Fruit fly (Drosophila melanogaster) whole organism, embryonic: ENCODE results near the gene CG32712.

Source experiments
- Blimp-1 ChIP-seq: fragments of 200-800 bp; sonication (Bioruptor generic); optimal IDR thresholded peaks from 3 replicates; lab custom pipeline; 2018; ENCODE audit warnings: missing biosample characterization, missing genetic modification characterization, mild to moderate bottlenecking, moderate library complexity, missing genetic modification reagents
- CG10654 ChIP-seq: fragments of 200-800 bp; sonication (Bioruptor generic); optimal IDR thresholded peaks from 2 replicates; lab custom pipeline; 2016; ENCODE audit warnings: missing biosample characterization, missing genetic modification characterization
- CG11456 ChIP-seq: fragments of 200-800 bp; sonication (Bioruptor generic); IDR thresholded peaks from 3 replicates; pipeline ENCODE4 v1.3.6; 2022; ENCODE audit warnings: missing biosample characterization, missing genetic modification characterization
- CG11560 ChIP-seq: fragments of 200-800 bp; sonication (Bioruptor generic); IDR thresholded peaks from 3 replicates; pipeline ENCODE4 v1.3.6; 2022; ENCODE audit warnings: missing biosample characterization, missing genetic modification characterization
- CG11695 ChIP-seq: fragments of 200-800 bp; sonication (Bioruptor generic); IDR thresholded peaks from 3 replicates; pipeline ENCODE4 v1.3.6; 2022; ENCODE audit warnings: missing biosample characterization, missing genetic modification characterization
- CG12155 ChIP-seq: fragments of 200-800 bp; sonication (Bioruptor generic); optimal IDR thresholded peaks from 3 replicates; lab custom pipeline; 2016; ENCODE audit warnings: missing biosample characterization, missing genetic modification characterization
- CG12219 ChIP-seq: fragments of 200-800 bp; sonication (Bioruptor generic); optimal IDR thresholded peaks from 3 replicates; lab custom pipeline; 2018; ENCODE audit warnings: missing biosample characterization, mild to moderate bottlenecking, missing genetic modification characterization
- CG13296 ChIP-seq: fragments of 200-800 bp; sonication (Bioruptor generic); optimal IDR thresholded peaks from 3 replicates; lab custom pipeline; 2018; ENCODE audit warnings: missing biosample characterization, mild to moderate bottlenecking, missing genetic modification characterization
- CG15479 ChIP-seq: fragments of 200-800 bp; sonication (Bioruptor generic); optimal IDR thresholded peaks from 3 replicates; lab custom pipeline; 2019; ENCODE audit warnings: missing biosample characterization, mild to moderate bottlenecking, missing genetic modification characterization, moderate library complexity
- CG2116 ChIP-seq: fragments of 200-800 bp; sonication (Bioruptor generic); optimal IDR thresholded peaks from 3 replicates; lab custom pipeline; 2018; ENCODE audit warnings: missing biosample characterization, mild to moderate bottlenecking, missing genetic modification characterization
- CG2678 ChIP-seq: fragments of 200-800 bp; sonication (Bioruptor generic); optimal IDR thresholded peaks from 3 replicates; lab custom pipeline; 2019; ENCODE audit warnings: missing biosample characterization, mild to moderate bottlenecking, missing genetic modification characterization, moderate library complexity
- CG31365 ChIP-seq: fragments of 200-800 bp; sonication (Bioruptor generic); optimal IDR thresholded peaks from 2 replicates; lab custom pipeline; 2018; ENCODE audit warnings: missing biosample characterization, mild to moderate bottlenecking, missing genetic modification characterization
- CG3163 ChIP-seq: fragments of 200-800 bp; sonication (Bioruptor generic); optimal IDR thresholded peaks from 3 replicates; lab custom pipeline; 2016; ENCODE audit warnings: missing biosample characterization, missing genetic modification characterization
- CG33213 ChIP-seq: fragments of 200-800 bp; sonication (Bioruptor generic); optimal IDR thresholded peaks from 3 replicates; lab custom pipeline; 2016; ENCODE audit warnings: missing biosample characterization, missing genetic modification characterization
- CG3838 ChIP-seq: fragments of 200-800 bp; sonication (Bioruptor generic); optimal IDR thresholded peaks from 3 replicates; lab custom pipeline; 2016; ENCODE audit warnings: missing biosample characterization, missing genetic modification characterization
- CG4424 ChIP-seq: fragments of 200-800 bp; sonication (Bioruptor generic); optimal IDR thresholded peaks from 3 replicates; lab custom pipeline; 2016; ENCODE audit warnings: missing biosample characterization, missing genetic modification characterization
- CG5245 ChIP-seq: fragments of 200-800 bp; sonication (Bioruptor generic); optimal IDR thresholded peaks from 3 replicates; lab custom pipeline; 2016; ENCODE audit warnings: missing biosample characterization, missing genetic modification characterization
- CG5953 ChIP-seq: fragments of 200-800 bp; sonication (Bioruptor generic); IDR thresholded peaks from 2 replicates; pipeline ENCODE4 v1.3.6; 2022; ENCODE audit warnings: missing biosample characterization, missing genetic modification characterization
- CG7372 ChIP-seq: fragments of 200-800 bp; sonication (Bioruptor generic); IDR thresholded peaks from 2 replicates; pipeline ENCODE4 v1.3.6; 2022; ENCODE audit warnings: missing biosample characterization, missing genetic modification characterization
- CG7556 ChIP-seq: fragments of 200-800 bp; sonication (Bioruptor generic); optimal IDR thresholded peaks from 2 replicates; lab custom pipeline; 2017; ENCODE audit warnings: missing biosample characterization, mild to moderate bottlenecking, missing genetic modification characterization
- CG7786 ChIP-seq: fragments of 200-800 bp; sonication (Bioruptor generic); optimal IDR thresholded peaks from 2 replicates; lab custom pipeline; 2016; ENCODE audit warnings: missing biosample characterization, missing genetic modification characterization
- CG9609 ChIP-seq: fragments of 200-800 bp; sonication (Bioruptor generic); optimal IDR thresholded peaks from 3 replicates; lab custom pipeline; 2016; ENCODE audit warnings: missing biosample characterization, missing genetic modification characterization
- CG9797 ChIP-seq: fragments of 200-800 bp; sonication (Bioruptor generic); optimal IDR thresholded peaks from 3 replicates; lab custom pipeline; 2018; ENCODE audit warnings: missing biosample characterization, mild to moderate bottlenecking, missing genetic modification characterization
- Drgx ChIP-seq: fragments of 200-800 bp; sonication (Bioruptor generic); IDR thresholded peaks from 2 replicates; pipeline ENCODE4 v1.3.6; 2022; ENCODE audit warnings: missing biosample characterization, missing genetic modification characterization
- GATAe ChIP-seq: fragments of 200-800 bp; sonication (Bioruptor generic); conservative IDR thresholded peaks from 2 replicates; pipeline ENCODE4 v1.3.6; 2022; ENCODE audit warnings: missing biosample characterization, missing genetic modification characterization
- HHEX ChIP-seq: fragments of 200-800 bp; sonication (Bioruptor generic); optimal IDR thresholded peaks from 3 replicates; lab custom pipeline; 2017; ENCODE audit warnings: missing biosample characterization, mild to moderate bottlenecking, missing genetic modification characterization, missing genetic modification reagents
- HLH54F ChIP-seq: fragments of 200-800 bp; sonication (Bioruptor generic); optimal IDR thresholded peaks from 3 replicates; lab custom pipeline; 2016; ENCODE audit warnings: missing biosample characterization, missing genetic modification characterization
- HmgZ ChIP-seq: fragments of 200-800 bp; sonication (Bioruptor generic); optimal IDR thresholded peaks from 2 replicates; lab custom pipeline; 2018; ENCODE audit warnings: missing biosample characterization, mild to moderate bottlenecking, missing genetic modification characterization
- Hr51 ChIP-seq, 2 experiments: fragments of 200-800 bp; sonication (Bioruptor generic); optimal IDR thresholded peaks; 2 replicates in 1 of 2; 3 replicates in 1 of 2; lab custom pipeline; 2016 to 2018; ENCODE audit warnings: missing biosample characterization in 2 of 2, missing genetic modification characterization in 2 of 2, mild to moderate bottlenecking in 1 of 2, moderate library complexity in 1 of 2
- Lim3 ChIP-seq: fragments of 200-800 bp; sonication (Bioruptor generic); IDR thresholded peaks from 2 replicates; pipeline ENCODE4 v1.3.6; 2022; ENCODE audit warnings: missing biosample characterization, missing genetic modification characterization
- MBD-R2 ChIP-seq: fragments of 200-800 bp; sonication (Bioruptor generic); IDR thresholded peaks from 2 replicates; pipeline ENCODE4 v1.3.6; 2022; ENCODE audit warnings: missing biosample characterization, missing genetic modification characterization
- Ptx1 ChIP-seq: fragments of 200-800 bp; sonication (Bioruptor generic); IDR thresholded peaks from 2 replicates; pipeline ENCODE4 v1.3.6; 2022; ENCODE audit warnings: missing biosample characterization, missing genetic modification characterization
- Stat92E ChIP-seq, 3 experiments: fragments of >200 bp in 2 of 3; fragments of 200-800 bp in 1 of 3; sonication (Bioruptor generic) in 1 of 3; optimal IDR thresholded peaks; 2 replicates each; lab custom pipeline; 2017 to 2019; ENCODE audit warnings: missing biosample characterization in 3 of 3, missing genetic modification characterization in 3 of 3, mild to moderate bottlenecking in 1 of 3, moderate library complexity in 1 of 3
- al ChIP-seq: fragments of 200-800 bp; sonication (Bioruptor generic); IDR thresholded peaks from 2 replicates; pipeline ENCODE4 v1.3.6; 2022; ENCODE audit warnings: missing biosample characterization, missing genetic modification characterization
- cad ChIP-seq: fragments of >200 bp; optimal IDR thresholded peaks from 2 replicates; lab custom pipeline; 2017; ENCODE audit warnings: missing biosample characterization, missing genetic modification characterization
- ewg ChIP-seq: fragments of 200-800 bp; sonication (Bioruptor generic); optimal IDR thresholded peaks from 3 replicates; lab custom pipeline; 2017; ENCODE audit warnings: mild to moderate bottlenecking, missing biosample characterization, missing genetic modification reagents, missing genetic modification characterization
- fd3F ChIP-seq: fragments of 200-800 bp; sonication (Bioruptor generic); optimal IDR thresholded peaks from 2 replicates; lab custom pipeline; 2018; ENCODE audit warnings: missing biosample characterization, mild to moderate bottlenecking, missing genetic modification characterization, moderate library complexity
- gro ChIP-seq: fragments of 200-800 bp; sonication (Bioruptor generic); optimal IDR thresholded peaks from 2 replicates; lab custom pipeline; 2016; ENCODE audit warnings: missing biosample characterization, missing genetic modification characterization
- her ChIP-seq: fragments of 200-800 bp; sonication (Bioruptor generic); optimal IDR thresholded peaks from 2 replicates; lab custom pipeline; 2016; ENCODE audit warnings: missing biosample characterization, missing genetic modification characterization
- kah ChIP-seq: fragments of 200-800 bp; sonication (Bioruptor generic); optimal IDR thresholded peaks from 2 replicates; lab custom pipeline; 2018; ENCODE audit warnings: missing biosample characterization, mild to moderate bottlenecking, missing genetic modification characterization
- lbe ChIP-seq: fragments of 200-800 bp; sonication (Bioruptor generic); optimal IDR thresholded peaks from 2 replicates; lab custom pipeline; 2016; ENCODE audit warnings: missing biosample characterization, mild to moderate bottlenecking, missing genetic modification characterization
- lilli ChIP-seq: fragments of 200-800 bp; sonication (Bioruptor generic); optimal IDR thresholded peaks from 3 replicates; lab custom pipeline; 2016; ENCODE audit warnings: missing biosample characterization, missing genetic modification characterization
- maf-S ChIP-seq: fragments of 200-800 bp; sonication (Bioruptor generic); optimal IDR thresholded peaks from 2 replicates; lab custom pipeline; 2016; ENCODE audit warnings: missing biosample characterization, missing genetic modification characterization
- peb ChIP-seq: fragments of 200-800 bp; sonication (Bioruptor generic); IDR thresholded peaks from 2 replicates; pipeline ENCODE4 v1.3.6; 2022; ENCODE audit warnings: missing biosample characterization, missing genetic modification characterization
- pros ChIP-seq: fragments of 200-800 bp; sonication (Bioruptor generic); optimal IDR thresholded peaks from 3 replicates; lab custom pipeline; 2019; ENCODE audit warnings: missing biosample characterization, mild to moderate bottlenecking, missing genetic modification characterization, moderate library complexity
- shn ChIP-seq: fragments of 200-800 bp; sonication (Bioruptor generic); optimal IDR thresholded peaks from 3 replicates; lab custom pipeline; 2016; ENCODE audit warnings: missing biosample characterization, missing genetic modification characterization
- sug ChIP-seq: fragments of 200-800 bp; optimal IDR thresholded peaks from 2 replicates; lab custom pipeline; 2019; ENCODE audit warnings: missing biosample characterization, mild to moderate bottlenecking, missing genetic modification characterization, moderate library complexity
- toy ChIP-seq: fragments of 200-800 bp; sonication (Bioruptor generic); IDR thresholded peaks from 2 replicates; pipeline ENCODE4 v1.3.6; 2022; ENCODE audit warnings: missing biosample characterization, missing genetic modification characterization
- trh ChIP-seq: fragments of 200-800 bp; sonication (Bioruptor generic); optimal IDR thresholded peaks from 2 replicates; lab custom pipeline; 2016; ENCODE audit warnings: missing biosample characterization, missing genetic modification characterization
- tup ChIP-seq: fragments of 200-800 bp; sonication (Bioruptor generic); optimal IDR thresholded peaks from 2 replicates; lab custom pipeline; 2016; ENCODE audit warnings: missing biosample characterization, mild to moderate bottlenecking, missing genetic modification characterization, moderate library complexity
- unc-4 ChIP-seq: fragments of 200-800 bp; sonication (Bioruptor generic); IDR thresholded peaks from 2 replicates; pipeline ENCODE4 v1.3.6; 2022; ENCODE audit warnings: missing biosample characterization, missing genetic modification characterization; ENCODE audit not compliant: partially characterized antibody
- wdn ChIP-seq: fragments of 200-800 bp; sonication (Bioruptor generic); IDR thresholded peaks from 2 replicates; pipeline ENCODE4 v1.3.6; 2022; ENCODE audit warnings: missing biosample characterization, missing genetic modification characterization

The CG32712 gene

DNA sequence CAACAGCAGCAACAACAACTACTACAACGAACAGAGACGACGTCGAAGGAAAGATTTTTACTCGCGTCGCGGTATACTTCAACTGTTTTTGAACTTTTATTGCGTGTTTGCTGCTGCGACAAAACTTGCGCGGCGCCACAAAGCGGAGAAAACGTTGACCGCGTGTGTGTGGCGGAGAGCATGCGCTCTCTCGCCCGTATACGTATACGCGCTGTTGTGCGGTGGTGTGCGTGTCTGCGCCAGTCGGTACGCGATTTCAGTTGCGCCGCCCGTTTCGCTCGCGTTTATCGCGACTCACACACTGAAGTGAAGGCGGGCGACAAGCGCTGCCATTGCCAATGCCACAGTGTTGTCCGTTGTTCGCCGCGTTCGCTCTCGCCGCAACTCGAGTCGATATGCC, 23.8 kb downstream of the CG32712 start (continued):
- TF ChIP-seq CG12219 (peak; percentile 73), CG10654 (no peak), kah (GFP tag; lab: Kevin White, UChicago) (peak; percentile 55), CG3163 (no peak), fd3F (no peak), CG3838 (GFP tag; lab: Kevin White, UChicago) (no peak), MBD-R2 (peak; percentile 57), Lim3 (no peak), CG7786 (no peak), CG12155 (GFP tag; lab: Kevin White, UChicago) (no peak), sug (peak; percentile 76), trh (GFP tag; lab: Kevin White, UChicago) (no peak), CG15479 (GFP tag; lab: Kevin White, UChicago) (peak; percentile 99), pros (GFP tag; lab: Kevin White, UChicago) (peak; percentile 61), CG2678 (peak; percentile 51), shn (no peak), Hr51 (GFP tag; optimal IDR thresholded peaks at IDR 0.05; lab: Kevin White, UChicago) (peak in 1 of 2 experiments; percentile 33), CG11456 (GFP tag; lab: Robert Waterston, UW) (no peak; the same call in 2 of the 3 replicates), GATAe (no peak; the same call in 1 of the 2 replicates), ewg (GFP tag; lab: Kevin White, UChicago) (peak; percentile 78), her (GFP tag; lab: Kevin White, UChicago) (peak; percentile 17), toy (GFP tag; lab: Robert Waterston, UW) (peak; percentile 92), HmgZ (tag; lab: Kevin White, UChicago) (peak; percentile 75), CG5245 (GFP tag; lab: Kevin White, UChicago) (no peak), CG4424 (GFP tag; lab: Kevin White, UChicago) (no peak), Drgx (GFP tag; lab: Robert Waterston, UW) (peak; percentile 97), CG11560 (tag; lab: Robert Waterston, UW) (no peak), CG7556 (no peak), CG11695 (GFP tag; lab: Robert Waterston, UW) (peak; percentile 65; the same call in 2 of the 3 replicates), gro (GFP tag; lab: Kevin White, UChicago) (peak; percentile 56), lilli (GFP tag; lab: Kevin White, UChicago) (peak; percentile 4), peb (GFP tag; lab: Robert Waterston, UW) (peak; percentile 58), tup (no peak), CG7372 (GFP tag; lab: Robert Waterston, UW) (peak; percentile 70; the same call in 1 of the 2 replicates), CG9609 (GFP tag; lab: Kevin White, UChicago) (no peak), unc-4 (GFP tag; lab: Robert Waterston, UW) (no peak), wdn (peak; percentile 84), cad (no peak), HLH54F (GFP tag; lab: Kevin White, UChicago) (no peak), CG5953 (GFP tag; lab: Robert Waterston, UW) (no peak; the same call in 1 of the 2 replicates), HHEX (no peak), Ptx1 (GFP tag; lab: Robert Waterston, UW) (no peak), CG9797 (GFP tag; lab: Kevin White, UChicago) (no peak), CG2116 (GFP tag; lab: Kevin White, UChicago) (peak; percentile 9), maf-S (GFP tag; lab: Kevin White, UChicago) (no peak), lbe (GFP tag; lab: Kevin White, UChicago) (peak; percentile 78), CG31365 (tag; lab: Kevin White, UChicago) (peak; percentile 61), Stat92E (GFP tag; optimal IDR thresholded peaks at IDR 0.05; lab: Kevin White, UChicago) (no peak), CG13296 (GFP tag; lab: Kevin White, UChicago) (peak; percentile 86), al (peak; percentile 53), Blimp-1 (GFP tag; lab: Kevin White, UChicago) (no peak), CG33213 (GFP tag; lab: Kevin White, UChicago) (no peak)
